Fruit fly (Drosophila melanogaster): ENCODE results near the gene AMPdeam.

The AMPdeam gene

DNA sequence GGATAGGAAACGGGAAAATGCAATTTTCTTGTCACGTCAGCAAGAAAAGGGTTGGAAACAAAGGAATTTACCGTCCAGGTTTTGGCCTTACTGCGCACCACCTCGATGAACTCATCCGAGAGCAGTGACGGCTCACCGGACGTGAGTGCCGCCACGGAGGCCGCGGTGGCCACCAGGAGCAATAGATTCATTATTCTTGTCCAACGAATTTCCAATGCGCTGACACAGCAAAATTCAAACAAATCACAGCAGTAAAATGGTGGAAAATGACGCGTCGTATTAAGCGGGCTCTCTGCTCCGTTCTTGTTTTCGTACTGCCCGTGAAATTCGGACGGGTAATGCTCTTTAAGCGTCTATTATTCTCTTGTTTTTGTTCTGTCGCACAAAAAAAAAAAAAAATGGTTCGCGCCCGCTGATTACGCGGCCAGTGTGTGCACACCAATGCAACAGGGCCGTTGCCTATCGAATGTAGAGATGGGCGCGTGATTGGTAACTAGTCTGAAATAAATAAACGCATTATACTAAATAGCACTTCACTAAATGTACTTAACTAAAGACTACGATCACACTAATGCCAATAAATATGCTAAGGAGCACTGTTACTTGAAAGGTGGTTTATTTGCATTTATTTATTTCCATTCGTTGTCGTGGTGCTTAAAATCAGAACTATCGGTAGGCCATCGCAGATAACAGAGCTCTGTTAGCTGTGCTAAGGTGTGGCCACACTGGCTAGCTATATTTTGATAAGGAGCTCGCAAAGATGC, 63.7 kb downstream of the AMPdeam start, which contains the start of the genes CtsB and amrt:
CtsB (minus strand) TSS at position 432 of the 764 bp plus-strand sequence.
amrt (plus strand) TSS at position 721 of the 764 bp plus-strand sequence.
- TF ChIP-seq rn (GFP tag; IDR thresholded peaks at IDR 0.05) (peak; percentile 55; the same call in 1 of the 2 replicates), CG10348 (GFP tag; IDR thresholded peaks at IDR 0.05) (no peak), D1 (tag; optimal IDR thresholded peaks at IDR 0.05) (no peak), Pif1B (GFP tag; optimal IDR thresholded peaks at IDR 0.05) (peak; percentile 25), Ets98B (GFP tag; IDR thresholded peaks at IDR 0.05) (peak; percentile 44; the same call in 1 of the 2 replicates), CG13204 (GFP tag; optimal IDR thresholded peaks at IDR 0.05) (no peak), Snoo (tag; optimal IDR thresholded peaks at IDR 0.05) (peak; percentile 64), CG34367 (tag; optimal IDR thresholded peaks at IDR 0.05) (peak; percentile 49), CG14655 (GFP tag; optimal IDR thresholded peaks at IDR 0.05) (peak; percentile 71), CG8301 (tag; optimal IDR thresholded peaks at IDR 0.05) (peak; percentile 43), CG8159 (tag; optimal IDR thresholded peaks at IDR 0.05) (peak; percentile 63), CG9948 (tag; optimal IDR thresholded peaks at IDR 0.05) (peak; percentile 27), Pif1A (GFP tag; optimal IDR thresholded peaks at IDR 0.05) (peak; percentile 57), CG17806 (tag; optimal IDR thresholded peaks at IDR 0.05) (peak; percentile 35), CG32121 (GFP tag; IDR thresholded peaks at IDR 0.05) (peak; percentile 31; the same call in 1 of the 2 replicates), fd96Ca (GFP tag; IDR thresholded peaks at IDR 0.05) (no peak; the same call in 2 of the 3 replicates), CG15710 (tag; optimal IDR thresholded peaks at IDR 0.05) (peak; percentile 66), CG4496 (GFP tag; IDR thresholded peaks at IDR 0.05) (peak; percentile 86), EcR (GFP tag; optimal IDR thresholded peaks at IDR 0.05) (peak; percentile 15), CG12605 (GFP tag; IDR thresholded peaks at IDR 0.05) (peak; percentile 80), gl (tag; optimal IDR thresholded peaks at IDR 0.05) (peak; percentile 64)

All from whole organism, pupa.